Worm (Caenorhabditis elegans) whole organism, young adult: ENCODE data around the gene Y66D12A.3.

Experiments used
- C06A6.2 ChIP-seq: fragments of 200-800 bp; sonication (Bioruptor generic); conservative IDR thresholded peaks from 2 replicates; pipeline ENCODE4 v1.3.6; 2022; ENCODE audit warnings: missing genetic modification characterization, missing compliant biosample characterization
- C17E4.6 ChIP-seq: fragments of 200-800 bp; sonication (Bioruptor generic); IDR thresholded peaks from 2 replicates; pipeline ENCODE4 v1.3.6; 2022; ENCODE audit warnings: missing genetic modification reagents, missing genetic modification characterization, missing compliant biosample characterization
- D2030.7 ChIP-seq: fragments of 200-800 bp; sonication (Bioruptor generic); IDR thresholded peaks from 2 replicates; pipeline ENCODE4 v1.3.6; 2022; ENCODE audit warnings: missing genetic modification reagents, missing genetic modification characterization, missing compliant biosample characterization
- F22D6.2 ChIP-seq: sonication (generic microtip); optimal IDR thresholded peaks from 2 replicates; lab custom pipeline; 2016; ENCODE audit warnings: mild to moderate bottlenecking, missing genetic modification characterization, missing compliant biosample characterization
- F52B5.7 ChIP-seq: sonication (generic microtip); optimal IDR thresholded peaks from 2 replicates; lab custom pipeline; 2016; ENCODE audit warnings: mild to moderate bottlenecking, missing genetic modification characterization, missing compliant biosample characterization
- F57A8.1 ChIP-seq: fragments of 200-800 bp; sonication (Bioruptor generic); optimal IDR thresholded peaks from 2 replicates; lab custom pipeline; 2018; ENCODE audit warnings: mild to moderate bottlenecking, missing genetic modification characterization, moderate library complexity, missing compliant biosample characterization
- K12H6.12 ChIP-seq: fragments of 200-800 bp; sonication (Bioruptor generic); optimal IDR thresholded peaks from 2 replicates; lab custom pipeline; 2018; ENCODE audit warnings: mild to moderate bottlenecking, missing genetic modification characterization, missing compliant biosample characterization
- T07F8.4 ChIP-seq: sonication (generic microtip); optimal IDR thresholded peaks from 2 replicates; lab custom pipeline; 2016; ENCODE audit warnings: mild to moderate bottlenecking, missing genetic modification characterization, moderate library complexity, missing compliant biosample characterization
- Y56A3A.18 ChIP-seq: fragments of 200-800 bp; sonication (Bioruptor generic); IDR thresholded peaks from 2 replicates; pipeline ENCODE4 v1.3.6; 2022; ENCODE audit warnings: missing genetic modification reagents, missing genetic modification characterization, missing compliant biosample characterization
- Y79H2A.3 ChIP-seq: fragments of 200-800 bp; sonication (Bioruptor generic); conservative IDR thresholded peaks from 2 replicates; pipeline ENCODE4 v1.3.6; 2022; ENCODE audit warnings: missing genetic modification reagents, missing genetic modification characterization, missing compliant biosample characterization
- Y95B8A.8 ChIP-seq: fragments of 200-800 bp; sonication (Bioruptor generic); IDR thresholded peaks from 2 replicates; pipeline ENCODE4 v1.3.6; 2022; ENCODE audit warnings: missing genetic modification reagents, missing genetic modification characterization, missing compliant biosample characterization
- akir-1 ChIP-seq: fragments of 200-800 bp; sonication (Bioruptor generic); optimal IDR thresholded peaks from 2 replicates; lab custom pipeline; 2018; ENCODE audit warnings: mild to moderate bottlenecking, missing genetic modification characterization, moderate library complexity, missing compliant biosample characterization
- ama-1 ChIP-seq, 3 experiments: fragments of 150-350 bp in 1 of 3; sonication (generic microtip) in 2 of 3; optimal IDR thresholded peaks; 2 replicates each; lab custom pipeline; 2014 to 2018; ENCODE audit warnings: missing biosample characterization in 2 of 3, missing genetic modification characterization in 2 of 3, missing genetic modification reagents in 2 of 3
- aptf-3 ChIP-seq: fragments of 200-800 bp; sonication (Bioruptor generic); IDR thresholded peaks from 2 replicates; pipeline ENCODE4 v1.3.6; 2022; ENCODE audit warnings: missing genetic modification characterization, missing compliant biosample characterization
- athp-1 ChIP-seq: sonication (generic microtip); optimal IDR thresholded peaks from 2 replicates; lab custom pipeline; 2017; ENCODE audit warnings: mild to moderate bottlenecking, missing genetic modification characterization, missing compliant biosample characterization
- attf-5 ChIP-seq: fragments of 200-800 bp; sonication (Bioruptor generic); optimal IDR thresholded peaks from 2 replicates; lab custom pipeline; 2018; ENCODE audit warnings: mild to moderate bottlenecking, missing genetic modification characterization, missing compliant biosample characterization
- bed-2 ChIP-seq: fragments of 200-800 bp; sonication (Bioruptor generic); IDR thresholded peaks from 2 replicates; pipeline ENCODE4 v1.3.6; 2022; ENCODE audit warnings: missing genetic modification reagents, missing genetic modification characterization, missing compliant biosample characterization
- cebp-2 ChIP-seq: fragments of 200-800 bp; sonication (Bioruptor generic); IDR thresholded peaks from 2 replicates; pipeline ENCODE4 v1.3.6; 2022; ENCODE audit warnings: missing genetic modification characterization, missing compliant biosample characterization
- ceh-58 ChIP-seq: fragments of 200-800 bp; sonication (Bioruptor generic); IDR thresholded peaks from 2 replicates; pipeline ENCODE4 v1.3.6; 2022; ENCODE audit warnings: missing genetic modification characterization, missing compliant biosample characterization
- ceh-79 ChIP-seq: sonication (generic microtip); optimal IDR thresholded peaks from 2 replicates; lab custom pipeline; 2017; ENCODE audit warnings: mild to moderate bottlenecking, missing genetic modification characterization, missing compliant biosample characterization
- die-1 ChIP-seq: sonication (generic microtip); optimal IDR thresholded peaks from 2 replicates; lab custom pipeline; 2016; ENCODE audit warnings: missing genotype, mild to moderate bottlenecking, missing genetic modification characterization, missing compliant biosample characterization
- dox-1 ChIP-seq: fragments of 200-800 bp; sonication (Bioruptor generic); IDR thresholded peaks from 2 replicates; pipeline ENCODE4 v1.3.6; 2022; ENCODE audit warnings: missing genetic modification reagents, missing genetic modification characterization, missing compliant biosample characterization
- egl-44 ChIP-seq: fragments of 200-800 bp; sonication (Bioruptor generic); IDR thresholded peaks from 2 replicates; pipeline ENCODE4 v1.3.6; 2022; ENCODE audit warnings: missing genetic modification reagents, missing genetic modification characterization, missing compliant biosample characterization
- ets-4 ChIP-seq: fragments of 200-800 bp; sonication (Bioruptor generic); optimal IDR thresholded peaks from 2 replicates; lab custom pipeline; 2018; ENCODE audit warnings: mild to moderate bottlenecking, missing genetic modification characterization, missing compliant biosample characterization
- gei-17 ChIP-seq: fragments of 200-800 bp; sonication (Bioruptor generic); optimal IDR thresholded peaks from 2 replicates; lab custom pipeline; 2018; ENCODE audit warnings: mild to moderate bottlenecking, missing genetic modification characterization, missing compliant biosample characterization
- him-1 ChIP-seq: sonication (generic microtip); optimal IDR thresholded peaks from 2 replicates; lab custom pipeline; 2016; ENCODE audit warnings: missing genotype, missing genetic modification reagents, missing genetic modification characterization, missing compliant biosample characterization
- hsf-1 ChIP-seq: fragments of 200-800 bp; sonication (Bioruptor generic); IDR thresholded peaks from 2 replicates; pipeline ENCODE4 v1.3.6; 2022; ENCODE audit warnings: missing genetic modification reagents, missing genetic modification characterization, missing compliant biosample characterization
- lag-1 ChIP-seq: fragments of 200-800 bp; sonication (Bioruptor generic); IDR thresholded peaks from 2 replicates; pipeline ENCODE4 v1.3.6; 2022; ENCODE audit warnings: missing genetic modification reagents, missing genetic modification characterization, missing compliant biosample characterization
- lin-26 ChIP-seq: fragments of 200-800 bp; sonication (Bioruptor generic); IDR thresholded peaks from 2 replicates; pipeline ENCODE4 v1.3.6; 2022; ENCODE audit warnings: missing genetic modification reagents, missing genetic modification characterization, missing compliant biosample characterization
- lir-1 ChIP-seq: fragments of 200-800 bp; sonication (Bioruptor generic); conservative IDR thresholded peaks from 2 replicates; pipeline ENCODE4 v1.3.6; 2022; ENCODE audit warnings: missing genetic modification reagents, missing genetic modification characterization, missing compliant biosample characterization
- lsl-1 ChIP-seq: fragments of 200-800 bp; sonication (Bioruptor generic); optimal IDR thresholded peaks from 2 replicates; lab custom pipeline; 2018; ENCODE audit warnings: mild to moderate bottlenecking, missing genetic modification characterization, moderate library complexity, missing compliant biosample characterization
- madf-10 ChIP-seq: sonication (generic microtip); optimal IDR thresholded peaks from 2 replicates; lab custom pipeline; 2016; ENCODE audit warnings: mild to moderate bottlenecking, missing genetic modification characterization, missing compliant biosample characterization
- nfya-1 ChIP-seq: sonication (generic microtip); optimal IDR thresholded peaks from 2 replicates; lab custom pipeline; 2017; ENCODE audit warnings: antibody characterized with exemption, missing compliant biosample characterization, missing genetic modification characterization, borderline replicate concordance; ENCODE audit not compliant: insufficient read depth
- nfya-2 ChIP-seq: fragments of 200-800 bp; sonication (Bioruptor generic); IDR thresholded peaks from 2 replicates; pipeline ENCODE4 v1.3.6; 2022; ENCODE audit warnings: missing genetic modification reagents, missing genetic modification characterization, missing compliant biosample characterization
- nfyb-1 ChIP-seq: fragments of 200-800 bp; sonication (Bioruptor generic); IDR thresholded peaks from 2 replicates; pipeline ENCODE4 v1.3.6; 2022; ENCODE audit warnings: missing genetic modification reagents, missing genetic modification characterization, missing compliant biosample characterization
- nhr-120 ChIP-seq: fragments of 200-800 bp; sonication (Bioruptor generic); IDR thresholded peaks from 2 replicates; pipeline ENCODE4 v1.3.6; 2022; ENCODE audit warnings: missing genetic modification characterization, missing compliant biosample characterization
- rec-8 ChIP-seq, 2 experiments: sonication (generic microtip); optimal IDR thresholded peaks; 2 replicates each; lab custom pipeline; 2016; ENCODE audit warnings: mild to moderate bottlenecking in 2 of 2, missing genetic modification characterization in 2 of 2, missing genetic modification reagents in 2 of 2, missing genotype in 2 of 2, missing biosample characterization in 1 of 2, missing compliant biosample characterization in 1 of 2, moderate library complexity in 1 of 2
- rpc-1 ChIP-seq, 2 experiments: fragments of 150-350 bp in 1 of 2; sonication (generic microtip) in 1 of 2; optimal IDR thresholded peaks; 2 replicates each; lab custom pipeline; 2014 to 2018; ENCODE audit warnings: missing biosample characterization in 1 of 2, missing genetic modification characterization in 1 of 2, missing genetic modification reagents in 1 of 2, missing genotype in 1 of 2
- snpc-1.1 ChIP-seq: sonication (generic microtip); optimal IDR thresholded peaks from 2 replicates; lab custom pipeline; 2017; ENCODE audit warnings: missing genetic modification characterization, mild to moderate bottlenecking, missing compliant biosample characterization, antibody characterized with exemption, moderate library complexity, missing genotype, missing genetic modification reagents; ENCODE audit not compliant: insufficient read depth
- snpc-3.4 ChIP-seq: sonication (generic microtip); optimal IDR thresholded peaks from 2 replicates; lab custom pipeline; 2017; ENCODE audit warnings: missing genetic modification characterization, mild to moderate bottlenecking, missing compliant biosample characterization, antibody characterized with exemption, moderate library complexity, missing genotype, missing genetic modification reagents
- snpc-4 ChIP-seq, 5 experiments: fragments of 150-350 bp in 1 of 5; sonication (generic microtip) in 4 of 5; optimal IDR thresholded peaks; 2 replicates each; lab custom pipeline; 2014 to 2018; ENCODE audit warnings: missing genetic modification characterization in 5 of 5, missing biosample characterization in 3 of 5, antibody characterized with exemption in 2 of 5, mild to moderate bottlenecking in 2 of 5, missing compliant biosample characterization in 2 of 5, missing genotype in 2 of 5, moderate library complexity in 2 of 5, missing genetic modification reagents in 1 of 5
- unc-130 ChIP-seq: sonication (generic microtip); optimal IDR thresholded peaks from 2 replicates; lab custom pipeline; 2016; ENCODE audit warnings: missing genetic modification reagents, missing genetic modification characterization, missing compliant biosample characterization
- zfh-2 ChIP-seq: fragments of 200-800 bp; sonication (Bioruptor generic); conservative IDR thresholded peaks from 2 replicates; pipeline ENCODE4 v1.3.6; 2022; ENCODE audit warnings: missing genetic modification reagents, missing genetic modification characterization, missing compliant biosample characterization
- ztf-22 ChIP-seq: fragments of 200-800 bp; sonication (Bioruptor generic); optimal IDR thresholded peaks from 2 replicates; lab custom pipeline; 2018; ENCODE audit warnings: mild to moderate bottlenecking, missing genetic modification characterization, moderate library complexity, missing compliant biosample characterization
- ztf-25 ChIP-seq: fragments of 200-800 bp; sonication (Bioruptor generic); IDR thresholded peaks from 2 replicates; pipeline ENCODE4 v1.3.6; 2022; ENCODE audit warnings: missing genetic modification reagents, missing genetic modification characterization, missing compliant biosample characterization
- ztf-28 ChIP-seq: fragments of 200-800 bp; sonication (Bioruptor generic); IDR thresholded peaks from 2 replicates; pipeline ENCODE4 v1.3.6; 2022; ENCODE audit warnings: missing genetic modification reagents, missing genetic modification characterization, missing compliant biosample characterization
- ztf-3 ChIP-seq: fragments of 200-800 bp; sonication (Bioruptor generic); optimal IDR thresholded peaks from 2 replicates; lab custom pipeline; 2018; ENCODE audit warnings: mild to moderate bottlenecking, missing genetic modification characterization, missing compliant biosample characterization

The Y66D12A.3 gene

ce11 chrIII:11554701-11555111, 34.3 kb upstream of the Y66D12A.3 start:
- TF ChIP-seq akir-1 (no peak), cebp-2 (GFP tag; lab: Robert Waterston, UW) (0 out of 2 replicates have a peak, but pooled peaks have one; percentile 67), ceh-79 (tag; lab: Kevin White, UChicago) (no peak), nhr-120 (GFP tag; lab: Robert Waterston, UW) (no peak), D2030.7 (peak; percentile 61), him-1 (tag; lab: Kevin White, UChicago) (peak; percentile 82), Y95B8A.8 (GFP tag; lab: Robert Waterston, UW) (no peak), K12H6.12 (no peak), ceh-58 (no peak), nfya-1 (tag; lab: Kevin White, UChicago) (no peak), snpc-3.4 (tag; lab: Kevin White, UChicago) (peak; percentile 68), ztf-25 (peak; percentile 87), C06A6.2 (GFP tag; lab: Robert Waterston, UW) (peak; percentile 43; the same call in 1 of the 2 replicates), ztf-28 (GFP tag; lab: Robert Waterston, UW) (no peak), bed-2 (no peak), rec-8 (tag; optimal IDR thresholded peaks at IDR 0.05; lab: Kevin White, UChicago) (peak in 1 of 2 experiments; percentile 23), zfh-2 (GFP tag; lab: Robert Waterston, UW) (peak; percentile 45; the same call in 1 of the 2 replicates), lir-1 (GFP tag; lab: Robert Waterston, UW) (no peak), F22D6.2 (tag; lab: Kevin White, UChicago) (no peak), C17E4.6 (no peak), lin-26 (GFP tag; lab: Robert Waterston, UW) (peak; percentile 79; the same call in 1 of the 2 replicates), athp-1 (no peak), lag-1 (GFP tag; lab: Robert Waterston, UW) (no peak), F57A8.1 (no peak), hsf-1 (GFP tag; lab: Robert Waterston, UW) (0 out of 2 replicates have a peak, but pooled peaks have one; percentile 6), F52B5.7 (tag; lab: Kevin White, UChicago) (peak; percentile 60), ets-4 (GFP tag; lab: Kevin White, UChicago) (no peak), rpc-1 (optimal IDR thresholded peaks at IDR 0.05; lab: Kevin White, UChicago) (peak; percentile 70), rpc-1 (tag; optimal IDR thresholded peaks at IDR 0.05; lab: Kevin White, UChicago) (peak; percentile 82), nfyb-1 (GFP tag; lab: Robert Waterston, UW) (peak; percentile 52; the same call in 1 of the 2 replicates), Y79H2A.3 (GFP tag; lab: Robert Waterston, UW) (no peak), snpc-4 (GFP tag; optimal IDR thresholded peaks at IDR 0.05; lab: Kevin White, UChicago) (peak; percentile 13), snpc-4 (tag; optimal IDR thresholded peaks at IDR 0.05; lab: Kevin White, UChicago) (no peak), T07F8.4 (peak; percentile 11), madf-10 (tag; lab: Kevin White, UChicago) (peak; percentile 9), ztf-22 (GFP tag; lab: Kevin White, UChicago) (no peak), dox-1 (peak; percentile 62), gei-17 (GFP tag; lab: Kevin White, UChicago) (no peak), unc-130 (GFP tag; lab: Kevin White, UChicago) (no peak), ama-1 (optimal IDR thresholded peaks at IDR 0.05; lab: Kevin White, UChicago) (no peak), ama-1 (GFP tag; optimal IDR thresholded peaks at IDR 0.05; lab: Kevin White, UChicago) (peak in 1 of 2 experiments; percentile 51), aptf-3 (no peak), nfya-2 (no peak), snpc-1.1 (tag; lab: Kevin White, UChicago) (no peak), die-1 (peak; percentile 77), Y56A3A.18 (no peak), egl-44 (GFP tag; lab: Robert Waterston, UW) (no peak), ztf-3 (no peak), lsl-1 (peak; percentile 18), attf-5 (GFP tag; lab: Kevin White, UChicago) (peak; percentile 6)
